Worm (Caenorhabditis elegans): ENCODE results near the gene C45G9.11.

DNA sequence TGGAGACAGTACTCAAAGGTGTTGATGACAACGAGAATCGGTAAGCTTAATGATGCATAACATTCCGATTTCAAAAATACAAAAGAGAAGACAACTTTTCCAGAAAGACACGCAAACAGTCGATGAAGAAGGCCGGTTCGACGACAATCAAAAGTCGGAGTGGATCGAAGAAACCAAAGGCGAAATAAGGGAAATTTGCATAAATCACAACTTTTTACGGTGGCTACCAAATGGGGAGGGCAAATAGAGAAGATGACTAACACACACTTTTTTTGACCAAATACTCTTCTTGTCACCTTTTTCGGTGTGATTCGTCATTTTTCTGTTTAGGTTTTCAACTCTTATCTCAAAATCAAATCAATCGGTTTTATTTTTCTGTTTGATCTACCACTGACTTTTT, 32.4 kb downstream of the C45G9.11 start, which contains the start of gene C45G9.6:
- TF ChIP-seq him-1 (tag; optimal IDR thresholded peaks at IDR 0.05) = no peak
- TF ChIP-seq dao-5 (tag; optimal IDR thresholded peaks at IDR 0.05) = no peak
- TF ChIP-seq W03F9.2 (tag; optimal IDR thresholded peaks at IDR 0.05) = no peak
